Fruit fly (Drosophila melanogaster) whole organism, embryonic: Measurements from ENCODE around the gene Trs20.

Experiments
- CG33557 ChIP-seq: fragments of 200-800 bp; sonication (Bioruptor generic); optimal IDR thresholded peaks from 2 replicates; lab custom pipeline; 2019; ENCODE audit warnings: missing biosample characterization, mild to moderate bottlenecking, missing genetic modification characterization, moderate library complexity
- Dfd ChIP-seq, 2 experiments: fragments of >200 bp; optimal IDR thresholded peaks; 2 replicates each; lab custom pipeline; 2017; ENCODE audit warnings: missing biosample characterization in 2 of 2, missing genetic modification characterization in 2 of 2
- Lim3 ChIP-seq: fragments of 200-800 bp; sonication (Bioruptor generic); IDR thresholded peaks from 2 replicates; pipeline ENCODE4 v1.3.6; 2022; ENCODE audit warnings: missing biosample characterization, missing genetic modification characterization
- ap ChIP-seq: fragments of 200-800 bp; sonication (Bioruptor generic); IDR thresholded peaks from 2 replicates; pipeline ENCODE4 v1.3.6; 2022; ENCODE audit warnings: missing biosample characterization, missing genetic modification characterization
- crol ChIP-seq: fragments of 200-800 bp; sonication (Bioruptor generic); IDR thresholded peaks from 2 replicates; pipeline ENCODE4 v1.3.6; 2022; ENCODE audit warnings: missing biosample characterization, missing genetic modification characterization
- inv ChIP-seq: fragments of 200-800 bp; sonication (Bioruptor generic); IDR thresholded peaks from 2 replicates; pipeline ENCODE4 v1.3.6; 2022; ENCODE audit warnings: missing biosample characterization, missing genetic modification characterization; ENCODE audit not compliant: partially characterized antibody
- pan ChIP-seq, 4 experiments: fragments of >200 bp in 3 of 4; fragments of 200-800 bp in 1 of 4; sonication (Bioruptor generic) in 1 of 4; optimal IDR thresholded peaks in 3 of 4; IDR thresholded peaks in 1 of 4; 2 replicates each; pipeline versions ENCODE4 v1.3.6 to Lab custom; 2017 to 2022; ENCODE audit warnings: missing biosample characterization in 2 of 4, missing genetic modification characterization in 2 of 4, mixed read lengths in 1 of 4
- sob ChIP-seq: fragments of 200-800 bp; sonication (Bioruptor generic); IDR thresholded peaks from 2 replicates; pipeline ENCODE4 v1.3.6; 2022; ENCODE audit warnings: missing biosample characterization, missing genetic modification characterization

DNA sequence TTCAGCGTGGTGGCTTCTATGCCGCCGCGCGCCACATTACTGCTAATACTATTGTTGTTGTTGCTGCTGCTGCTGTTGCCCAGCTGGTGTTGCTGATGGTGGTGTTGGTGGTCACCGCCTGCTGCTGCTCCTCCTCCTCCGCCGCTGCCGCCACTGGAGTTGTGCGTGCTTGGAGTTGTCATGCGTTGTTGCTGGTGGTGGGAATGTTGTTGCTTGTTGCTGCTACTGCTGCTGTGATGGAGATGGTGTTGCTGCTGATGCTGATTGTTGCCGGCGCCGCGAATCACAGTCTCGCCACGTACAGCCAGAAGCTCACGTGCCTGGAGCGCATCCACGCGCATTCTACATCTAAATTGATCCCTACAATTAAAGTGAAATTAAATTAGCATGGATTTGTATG lies 10.1 kb upstream of the Trs20 start:
- TF ChIP-seq inv (GFP tag; lab: Robert Waterston, UW): no peak
- TF ChIP-seq pan (optimal IDR thresholded peaks at IDR 0.05; lab: Kevin White, UChicago): no peak
- TF ChIP-seq pan (GFP tag; optimal IDR thresholded peaks at IDR 0.05 in 1 of 2, IDR thresholded peaks at IDR 0.05 in 1 of 2): no peak
- TF ChIP-seq Dfd (GFP tag; optimal IDR thresholded peaks at IDR 0.05; lab: Kevin White, UChicago): no peak
- no peak for TF ChIP-seq CG33557 (GFP tag; lab: Kevin White, UChicago)
- no peak for TF ChIP-seq sob
- no peak for TF ChIP-seq ap (GFP tag; lab: Robert Waterston, UW)
- TF ChIP-seq crol (GFP tag; lab: Robert Waterston, UW): no peak
- no peak for TF ChIP-seq Lim3 (GFP tag; lab: Robert Waterston, UW)
